Worm (Caenorhabditis elegans) whole organism, early embryonic: ENCODE data around the gene K03B8.11.
A peak's percentile ranks its signal among the peaks of the same experiment; 100 is the strongest.

ENCODE experiments used
- ceh-36 ChIP-seq: sonication (generic microtip); optimal IDR thresholded peaks from 2 replicates; lab custom pipeline; 2016; ENCODE audit warnings: missing genetic modification characterization, inconsistent platforms, missing compliant biosample characterization
- hmg-4 ChIP-seq: fragments of 200-800 bp; sonication (Bioruptor generic); optimal IDR thresholded peaks from 2 replicates; lab custom pipeline; 2018; ENCODE audit warnings: mild to moderate bottlenecking, missing genetic modification characterization, missing compliant biosample characterization
- scrt-1 ChIP-seq: fragments of 200-800 bp; sonication (Bioruptor generic); IDR thresholded peaks from 2 replicates; pipeline ENCODE4 v1.3.6; 2022; ENCODE audit warnings: missing genetic modification characterization, missing compliant biosample characterization

K03B8.11 gene

DNA sequence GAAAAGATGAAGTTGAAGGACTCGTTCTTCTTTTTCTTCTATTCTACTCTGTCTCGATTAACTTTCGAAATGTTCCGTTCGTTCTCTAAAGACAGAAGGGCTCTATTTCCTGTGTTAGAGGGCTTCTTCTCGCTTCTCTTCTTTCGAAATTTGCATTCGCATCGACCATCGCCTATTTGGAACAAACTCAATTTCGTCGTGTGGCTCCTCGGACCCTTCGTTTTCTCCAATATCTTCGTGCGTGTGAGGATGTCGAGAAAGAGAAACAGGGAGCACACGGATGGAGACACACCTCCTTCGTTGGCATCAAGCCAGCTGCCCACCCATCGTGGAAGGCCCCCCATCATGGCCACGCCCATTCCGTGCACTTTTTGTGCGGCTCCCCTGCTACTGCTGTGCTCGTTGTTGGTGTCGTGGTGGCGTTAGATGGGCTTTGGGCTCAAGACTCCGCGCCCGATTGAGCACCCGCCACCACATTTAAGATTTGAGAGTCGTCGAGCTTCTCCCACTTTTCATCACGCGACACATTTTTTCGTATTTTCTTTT is 49.1 kb downstream of the K03B8.11 start:
- TF ChIP-seq scrt-1 (GFP tag; lab: Robert Waterston, UW), result 0 out of 2 replicates have a peak, but pooled peaks have one; percentile 32
- peak; percentile 20 for TF ChIP-seq hmg-4 (GFP tag; lab: Kevin White, UChicago)
- no peak for TF ChIP-seq ceh-36
